Worm (Caenorhabditis elegans) whole organism, late embryonic: ENCODE measurements around the gene F28C6.9.
A peak's percentile ranks its signal among the peaks of the same experiment; 100 is the strongest.

Experiments used
- C08G9.2 ChIP-seq: sonication (generic microtip); optimal IDR thresholded peaks from 2 replicates; lab custom pipeline; 2016; ENCODE audit warnings: mild to moderate bottlenecking, missing genetic modification characterization, moderate library complexity, missing compliant biosample characterization
- C38D4.7 ChIP-seq: fragments of 200-800 bp; sonication (Bioruptor generic); optimal IDR thresholded peaks from 2 replicates; lab custom pipeline; 2018; ENCODE audit warnings: mild to moderate bottlenecking, missing genetic modification characterization, moderate library complexity, missing compliant biosample characterization
- F13H6.1 ChIP-seq: sonication (generic microtip); optimal IDR thresholded peaks from 2 replicates; lab custom pipeline; 2016; ENCODE audit warnings: missing genetic modification characterization, missing compliant biosample characterization
- ama-1 ChIP-seq: fragments of 150-350 bp; optimal IDR thresholded peaks from 2 replicates; lab custom pipeline; 2014
- ceh-14 ChIP-seq: sonication (generic microtip); optimal IDR thresholded peaks from 2 replicates; lab custom pipeline; 2016; ENCODE audit warnings: missing genotype, missing genetic modification characterization, missing compliant biosample characterization
- ceh-18 ChIP-seq: sonication (generic microtip); optimal IDR thresholded peaks from 2 replicates; lab custom pipeline; 2016; ENCODE audit warnings: missing genetic modification characterization, missing compliant biosample characterization
- ceh-19 ChIP-seq: fragments of 200-800 bp; sonication (Bioruptor generic); optimal IDR thresholded peaks from 2 replicates; lab custom pipeline; 2018; ENCODE audit warnings: mild to moderate bottlenecking, missing genetic modification characterization, missing compliant biosample characterization
- ceh-2 ChIP-seq: sonication (generic microtip); optimal IDR thresholded peaks from 2 replicates; lab custom pipeline; 2016; ENCODE audit warnings: missing genotype, missing genetic modification characterization, missing compliant biosample characterization
- ceh-22 ChIP-seq: sonication (generic microtip); optimal IDR thresholded peaks from 2 replicates; lab custom pipeline; 2017; ENCODE audit warnings: missing biosample characterization, missing genetic modification characterization
- ceh-34 ChIP-seq: sonication (generic microtip); optimal IDR thresholded peaks from 2 replicates; lab custom pipeline; 2016; ENCODE audit warnings: mild to moderate bottlenecking, missing genetic modification characterization, missing compliant biosample characterization
- ceh-45 ChIP-seq: fragments of 200-800 bp; sonication (Bioruptor generic); IDR thresholded peaks from 2 replicates; pipeline ENCODE4 v1.3.6; 2022; ENCODE audit warnings: missing genetic modification reagents, missing genetic modification characterization, missing compliant biosample characterization
- ceh-6 ChIP-seq: fragments of 200-800 bp; sonication (Bioruptor generic); optimal IDR thresholded peaks from 2 replicates; lab custom pipeline; 2018; ENCODE audit warnings: mild to moderate bottlenecking, missing genetic modification characterization, missing compliant biosample characterization
- ceh-9 ChIP-seq: sonication (generic microtip); optimal IDR thresholded peaks from 2 replicates; lab custom pipeline; 2016; ENCODE audit warnings: mild to moderate bottlenecking, missing genetic modification characterization, inconsistent platforms, missing compliant biosample characterization
- che-1 ChIP-seq: sonication (generic microtip); optimal IDR thresholded peaks from 2 replicates; lab custom pipeline; 2016; ENCODE audit warnings: mild to moderate bottlenecking, missing genetic modification characterization, missing compliant biosample characterization
- dve-1 ChIP-seq: sonication (generic microtip); optimal IDR thresholded peaks from 2 replicates; lab custom pipeline; 2017; ENCODE audit warnings: antibody characterized with exemption, mild to moderate bottlenecking, missing genetic modification characterization, missing compliant biosample characterization
- elt-2 ChIP-seq: sonication (generic microtip); optimal IDR thresholded peaks from 2 replicates; lab custom pipeline; 2016; ENCODE audit warnings: missing genetic modification reagents, missing genetic modification characterization, missing compliant biosample characterization
- fax-1 ChIP-seq: sonication (generic microtip); optimal IDR thresholded peaks from 2 replicates; lab custom pipeline; 2016; ENCODE audit warnings: missing genotype, missing genetic modification characterization, missing compliant biosample characterization
- fkh-10 ChIP-seq: fragments of 150-350 bp; optimal IDR thresholded peaks from 2 replicates; lab custom pipeline; 2014; ENCODE audit warnings: missing biosample characterization, missing genetic modification reagents, missing genetic modification characterization
- fkh-6 ChIP-seq: sonication (generic microtip); optimal IDR thresholded peaks from 2 replicates; lab custom pipeline; 2016; ENCODE audit warnings: missing genetic modification characterization, missing compliant biosample characterization
- gmeb-2 ChIP-seq: sonication (generic microtip); optimal IDR thresholded peaks from 2 replicates; lab custom pipeline; 2016; ENCODE audit warnings: missing genetic modification characterization, inconsistent platforms, missing compliant biosample characterization
- hlh-13 ChIP-seq: fragments of 200-800 bp; sonication (Bioruptor generic); optimal IDR thresholded peaks from 2 replicates; lab custom pipeline; 2018; ENCODE audit warnings: mild to moderate bottlenecking, missing genetic modification characterization, missing compliant biosample characterization
- hlh-6 ChIP-seq: sonication (generic microtip); optimal IDR thresholded peaks from 2 replicates; lab custom pipeline; 2016; ENCODE audit warnings: missing genotype, missing genetic modification characterization, missing compliant biosample characterization
- lim-6 ChIP-seq: sonication (generic microtip); optimal IDR thresholded peaks from 2 replicates; lab custom pipeline; 2016; ENCODE audit warnings: missing genetic modification characterization, missing compliant biosample characterization
- lin-11 ChIP-seq: fragments of 200-800 bp; sonication (Bioruptor generic); optimal IDR thresholded peaks from 2 replicates; lab custom pipeline; 2018; ENCODE audit warnings: mild to moderate bottlenecking, missing genetic modification characterization, missing compliant biosample characterization
- madf-2 ChIP-seq: sonication (generic microtip); optimal IDR thresholded peaks from 2 replicates; lab custom pipeline; 2017; ENCODE audit warnings: missing genetic modification characterization, missing compliant biosample characterization
- odd-2 ChIP-seq: sonication (generic microtip); optimal IDR thresholded peaks from 2 replicates; lab custom pipeline; 2017; ENCODE audit warnings: antibody characterized with exemption, mild to moderate bottlenecking, missing genetic modification characterization, missing compliant biosample characterization
- pag-3 ChIP-seq: sonication (generic microtip); optimal IDR thresholded peaks from 2 replicates; lab custom pipeline; 2016; ENCODE audit warnings: missing compliant biosample characterization, missing genetic modification characterization, borderline replicate concordance
- pat-9 ChIP-seq: fragments of 200-800 bp; sonication (Bioruptor generic); optimal IDR thresholded peaks from 2 replicates; lab custom pipeline; 2018; ENCODE audit warnings: mild to moderate bottlenecking, missing genetic modification characterization, moderate library complexity, missing compliant biosample characterization
- pax-1 ChIP-seq: fragments of 150-350 bp; optimal IDR thresholded peaks from 2 replicates; lab custom pipeline; 2014; ENCODE audit warnings: missing biosample characterization, missing genetic modification characterization
- pha-4 ChIP-seq: fragments of 150-350 bp; optimal IDR thresholded peaks from 2 replicates; lab custom pipeline; 2018; ENCODE audit warnings: missing biosample characterization, missing genetic modification reagents, missing genetic modification characterization
- pros-1 ChIP-seq: fragments of 150-350 bp; optimal IDR thresholded peaks from 2 replicates; lab custom pipeline; 2014; ENCODE audit warnings: missing biosample characterization, missing genetic modification reagents, missing genetic modification characterization
- ref-2 ChIP-seq: sonication (generic microtip); optimal IDR thresholded peaks from 2 replicates; lab custom pipeline; 2016; ENCODE audit warnings: missing genetic modification characterization, missing compliant biosample characterization
- sox-4 ChIP-seq: sonication (generic microtip); optimal IDR thresholded peaks from 2 replicates; lab custom pipeline; 2017; ENCODE audit warnings: mild to moderate bottlenecking, missing genetic modification characterization, inconsistent platforms, missing compliant biosample characterization
- syd-9 ChIP-seq: sonication (generic microtip); optimal IDR thresholded peaks from 2 replicates; lab custom pipeline; 2016; ENCODE audit warnings: mild to moderate bottlenecking, missing genetic modification characterization, moderate library complexity, missing compliant biosample characterization
- tbx-2 ChIP-seq: sonication (generic microtip); optimal IDR thresholded peaks from 2 replicates; lab custom pipeline; 2016; ENCODE audit warnings: missing genetic modification characterization, missing compliant biosample characterization
- unc-3 ChIP-seq, 2 experiments: fragments of 200-800 bp in 1 of 2; sonication (Bioruptor generic) in 1 of 2; sonication (generic microtip) in 1 of 2; conservative IDR thresholded peaks in 1 of 2; optimal IDR thresholded peaks in 1 of 2; 2 replicates each; pipeline versions ENCODE4 v1.3.6 to Lab custom; 2016 to 2022; ENCODE audit warnings: missing compliant biosample characterization in 2 of 2, missing genetic modification characterization in 2 of 2, missing genetic modification reagents in 1 of 2
- unc-55 ChIP-seq: sonication (generic microtip); optimal IDR thresholded peaks from 2 replicates; lab custom pipeline; 2017; ENCODE audit warnings: missing biosample characterization, missing genetic modification reagents, missing genetic modification characterization
- zip-5 ChIP-seq: sonication (generic microtip); optimal IDR thresholded peaks from 2 replicates; lab custom pipeline; 2016; ENCODE audit warnings: missing genetic modification characterization, missing compliant biosample characterization
- ztf-16 ChIP-seq: sonication (generic microtip); optimal IDR thresholded peaks from 2 replicates; lab custom pipeline; 2017; ENCODE audit warnings: missing genetic modification characterization, missing compliant biosample characterization

Gene F28C6.9

ce11 chrII:8626598-8626997 is 16.6 kb upstream of the F28C6.9 start:
- TF ChIP-seq lim-6 (tag; lab: Kevin White, UChicago), result no peak
- TF ChIP-seq F13H6.1, result no peak
- TF ChIP-seq pag-3 (tag; lab: Kevin White, UChicago), result no peak
- TF ChIP-seq unc-55 (GFP tag; lab: Kevin White, UChicago), result no peak
- no peak for TF ChIP-seq ceh-2
- no peak for TF ChIP-seq C38D4.7
- no peak for TF ChIP-seq pat-9
- TF ChIP-seq pha-4 (tag; lab: Kevin White, UChicago), result no peak
- TF ChIP-seq ceh-34 (tag; lab: Kevin White, UChicago), result no peak
- TF ChIP-seq ceh-9 (tag; lab: Kevin White, UChicago), result no peak
- no peak for TF ChIP-seq sox-4 (tag; lab: Kevin White, UChicago)
- TF ChIP-seq ceh-45 (GFP tag; lab: Robert Waterston, UW), result no peak
- TF ChIP-seq fkh-10, result no peak
- no peak for TF ChIP-seq ceh-18
- TF ChIP-seq ceh-14 (tag; lab: Kevin White, UChicago), result no peak
- TF ChIP-seq hlh-6 (tag; lab: Kevin White, UChicago), result no peak
- TF ChIP-seq pros-1 (tag; lab: Kevin White, UChicago), result no peak

ce11 chrII:8625163-8625562 is 15.2 kb upstream of the F28C6.9 start, which contains the start of gene sptf-2:
sptf-2 (plus strand) TSS chrII:8625459.
- no peak for TF ChIP-seq ceh-22 (tag; lab: Kevin White, UChicago)
- peak; percentile 93 for TF ChIP-seq elt-2 (tag; lab: Kevin White, UChicago)

- TF ChIP-seq sox-4 (tag; lab: Kevin White, UChicago) (no peak), ceh-19 (GFP tag; lab: Kevin White, UChicago) (no peak), zip-5 (tag; lab: Kevin White, UChicago) (no peak), gmeb-2 (no peak), ztf-16 (no peak), madf-2 (tag; lab: Kevin White, UChicago) (no peak), syd-9 (tag; lab: Kevin White, UChicago) (no peak), pha-4 (tag; lab: Kevin White, UChicago) (no peak), hlh-6 (tag; lab: Kevin White, UChicago) (no peak), tbx-2 (tag; lab: Kevin White, UChicago) (no peak), unc-55 (GFP tag; lab: Kevin White, UChicago) (no peak), pax-1 (tag; lab: Kevin White, UChicago) (no peak), hlh-13 (GFP tag; lab: Kevin White, UChicago) (no peak), che-1 (tag; lab: Kevin White, UChicago) (no peak), lim-6 (tag; lab: Kevin White, UChicago) (no peak), pat-9 (no peak), unc-3 (GFP tag; conservative IDR thresholded peaks at IDR 0.05; lab: Robert Waterston, UW) (no peak), unc-3 (tag; optimal IDR thresholded peaks at IDR 0.05; lab: Kevin White, UChicago) (no peak), ceh-6 (GFP tag; lab: Kevin White, UChicago) (no peak)
Observed at ce11 chrII:8623396-8623795, 13.4 kb upstream of the F28C6.9 start, which contains the start of gene T22C8.4. T22C8.4 (minus strand) TSS chrII:8623496.

- TF ChIP-seq ceh-14 (tag; lab: Kevin White, UChicago) (no peak), dve-1 (no peak), fax-1 (no peak), F13H6.1 (no peak), ceh-45 (GFP tag; lab: Robert Waterston, UW) (no peak), odd-2 (tag; lab: Kevin White, UChicago) (no peak), fkh-6 (tag; lab: Kevin White, UChicago) (no peak), ama-1 (no peak), C08G9.2 (tag; lab: Kevin White, UChicago) (no peak), lin-11 (tag; lab: Kevin White, UChicago) (no peak), hlh-13 (GFP tag; lab: Kevin White, UChicago) (no peak), unc-3 (GFP tag; conservative IDR thresholded peaks at IDR 0.05; lab: Robert Waterston, UW) (no peak), unc-3 (tag; optimal IDR thresholded peaks at IDR 0.05; lab: Kevin White, UChicago) (no peak), ref-2 (tag; lab: Kevin White, UChicago) (no peak), zip-5 (tag; lab: Kevin White, UChicago) (no peak), che-1 (tag; lab: Kevin White, UChicago) (no peak)
Observed at ce11 chrII:8621883-8622282, 11.9 kb upstream of the F28C6.9 start, which contains the start of gene T22C8.3. T22C8.3 (minus strand) TSS chrII:8621983.
